Worm (Caenorhabditis elegans) whole organism, mixed stage, embryonic: ENCODE data around the gene F23B2.7.

Source experiments
- blmp-1 ChIP-seq: fragments of 150-350 bp; optimal IDR thresholded peaks from 2 replicates; lab custom pipeline; 2014; ENCODE audit warnings: missing biosample characterization, missing genetic modification characterization
- ham-2 ChIP-seq: fragments of 200-800 bp; sonication (Bioruptor generic); optimal IDR thresholded peaks from 2 replicates; lab custom pipeline; 2018; ENCODE audit warnings: mild to moderate bottlenecking, missing genetic modification characterization, missing compliant biosample characterization
- lin-13 ChIP-seq: fragments of 150-350 bp; optimal IDR thresholded peaks from 2 replicates; lab custom pipeline; 2014; ENCODE audit warnings: missing biosample characterization, missing genetic modification characterization
- lin-32 ChIP-seq: fragments of 200-800 bp; sonication (Bioruptor generic); optimal IDR thresholded peaks from 2 replicates; lab custom pipeline; 2018; ENCODE audit warnings: mild to moderate bottlenecking, missing genetic modification characterization, missing compliant biosample characterization
- mep-1 ChIP-seq: fragments of 150-350 bp; optimal IDR thresholded peaks from 2 replicates; lab custom pipeline; 2017; ENCODE audit warnings: missing biosample characterization, missing genetic modification reagents, missing genetic modification characterization, inconsistent platforms
- nhr-28 ChIP-seq: fragments of 150-350 bp; optimal IDR thresholded peaks from 2 replicates; lab custom pipeline; 2014; ENCODE audit warnings: missing biosample characterization, missing genetic modification characterization
- pha-4 ChIP-seq: fragments of 150-350 bp; optimal IDR thresholded peaks from 2 replicates; lab custom pipeline; 2018; ENCODE audit warnings: missing biosample characterization, missing genetic modification reagents, missing genetic modification characterization
- snpc-4 ChIP-seq: fragments of 150-350 bp; optimal IDR thresholded peaks from 2 replicates; lab custom pipeline; 2014; ENCODE audit warnings: missing biosample characterization, missing genetic modification characterization
- sptf-1 ChIP-seq: sonication (generic microtip); optimal IDR thresholded peaks from 2 replicates; lab custom pipeline; 2017; ENCODE audit warnings: mild to moderate bottlenecking, missing genetic modification characterization, moderate library complexity, missing compliant biosample characterization
- unc-62 ChIP-seq: fragments of 150-350 bp; optimal IDR thresholded peaks from 2 replicates; lab custom pipeline; 2014; ENCODE audit warnings: missing biosample characterization, missing genetic modification reagents, missing genetic modification characterization

DNA sequence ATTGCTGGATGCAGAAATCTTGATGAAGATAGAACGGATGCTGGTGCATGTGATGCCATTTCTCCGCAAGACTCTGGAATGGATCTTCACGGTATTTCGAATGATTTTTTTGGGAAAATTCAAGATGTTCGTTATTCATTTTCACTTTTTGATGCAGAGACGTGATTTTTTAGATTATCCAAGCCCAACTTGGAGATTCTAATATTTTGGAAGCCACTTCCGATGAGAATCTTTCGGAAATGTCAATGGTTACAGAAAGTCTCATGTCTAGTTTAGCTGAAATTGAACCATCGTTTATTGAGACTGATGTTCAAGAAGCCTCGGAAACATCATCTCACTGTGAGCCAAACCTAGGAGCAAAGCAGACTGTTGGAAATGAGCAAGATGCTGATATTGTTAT, 49.4 kb upstream of the F23B2.7 start:
- TF ChIP-seq ham-2 (GFP tag; lab: Kevin White, UChicago) (no peak), unc-62 (GFP tag; lab: Kevin White, UChicago) (no peak), mep-1 (tag; lab: Kevin White, UChicago) (no peak), lin-13 (no peak), snpc-4 (tag; lab: Kevin White, UChicago) (no peak), pha-4 (no peak), blmp-1 (tag; lab: Kevin White, UChicago) (no peak), nhr-28 (tag; lab: Kevin White, UChicago) (no peak), lin-32 (GFP tag; lab: Kevin White, UChicago) (no peak), sptf-1 (tag; lab: Kevin White, UChicago) (no peak)
